Worm (Caenorhabditis elegans): ENCODE measurements around the gene K02F6.8.

- TF ChIP-seq ceh-39 (tag; optimal IDR thresholded peaks at IDR 0.05) (no peak), sptf-1 (tag; optimal IDR thresholded peaks at IDR 0.05) (no peak), elt-3 (tag; optimal IDR thresholded peaks at IDR 0.05) (no peak), nhr-28 (tag; optimal IDR thresholded peaks at IDR 0.05) (no peak), nhr-237 (tag; optimal IDR thresholded peaks at IDR 0.05) (no peak), pha-4 (tag; optimal IDR thresholded peaks at IDR 0.05) (no peak), blmp-1 (tag; optimal IDR thresholded peaks at IDR 0.05) (no peak), unc-62 (GFP tag; optimal IDR thresholded peaks at IDR 0.05) (no peak), nhr-12 (tag; optimal IDR thresholded peaks at IDR 0.05) (no peak), nhr-76 (tag; optimal IDR thresholded peaks at IDR 0.05) (no peak)
Measured at ce11 chrII:2518487-2518886, 16.4 kb downstream of the K02F6.8 start.
